Fruit fly (Drosophila melanogaster) whole organism, embryonic: ENCODE data around the gene Polr1B.

Experiments
- CG13624 ChIP-seq: fragments of 200-800 bp; sonication (Bioruptor generic); optimal IDR thresholded peaks from 2 replicates; lab custom pipeline; 2016; ENCODE audit warnings: missing biosample characterization, missing genetic modification characterization
- CG13775 ChIP-seq: fragments of 200-800 bp; sonication (Bioruptor generic); optimal IDR thresholded peaks from 3 replicates; lab custom pipeline; 2017; ENCODE audit warnings: missing biosample characterization, mild to moderate bottlenecking, missing genetic modification characterization
- CG15696 ChIP-seq: fragments of 200-800 bp; sonication (Bioruptor generic); optimal IDR thresholded peaks from 2 replicates; lab custom pipeline; 2019; ENCODE audit warnings: missing biosample characterization, mild to moderate bottlenecking, missing genetic modification characterization, moderate library complexity
- CG1603 ChIP-seq: fragments of 200-800 bp; sonication (Bioruptor generic); optimal IDR thresholded peaks from 2 replicates; lab custom pipeline; 2019; ENCODE audit warnings: missing biosample characterization, mild to moderate bottlenecking, missing genetic modification characterization, moderate library complexity
- CG16779 ChIP-seq: fragments of 200-800 bp; sonication (Bioruptor generic); IDR thresholded peaks from 2 replicates; pipeline ENCODE4 v1.3.6; 2022; ENCODE audit warnings: missing biosample characterization, missing genetic modification characterization
- CG17385 ChIP-seq: fragments of 200-800 bp; sonication (Bioruptor generic); optimal IDR thresholded peaks from 3 replicates; lab custom pipeline; 2018; ENCODE audit warnings: missing biosample characterization, mild to moderate bottlenecking, missing genetic modification characterization
- CG17802 ChIP-seq: fragments of 200-800 bp; sonication (Bioruptor generic); optimal IDR thresholded peaks from 2 replicates; lab custom pipeline; 2018; ENCODE audit warnings: missing biosample characterization, mild to moderate bottlenecking, missing genetic modification characterization, moderate library complexity
- CG18262 ChIP-seq: fragments of 200-800 bp; optimal IDR thresholded peaks from 3 replicates; lab custom pipeline; 2019; ENCODE audit warnings: missing biosample characterization, mild to moderate bottlenecking, missing genetic modification characterization, moderate library complexity
- CG2116 ChIP-seq: fragments of 200-800 bp; sonication (Bioruptor generic); optimal IDR thresholded peaks from 3 replicates; lab custom pipeline; 2018; ENCODE audit warnings: missing biosample characterization, mild to moderate bottlenecking, missing genetic modification characterization
- CG2889 ChIP-seq: fragments of 200-800 bp; sonication (Bioruptor generic); IDR thresholded peaks from 3 replicates; pipeline ENCODE4 v1.3.6; 2022; ENCODE audit warnings: missing biosample characterization, missing genetic modification characterization
- CG30431 ChIP-seq: fragments of 200-800 bp; sonication (Bioruptor generic); optimal IDR thresholded peaks from 2 replicates; lab custom pipeline; 2017; ENCODE audit warnings: missing biosample characterization, missing genetic modification characterization
- CG31224 ChIP-seq: fragments of 200-800 bp; sonication (Bioruptor generic); IDR thresholded peaks from 2 replicates; pipeline ENCODE4 v1.3.6; 2022; ENCODE audit warnings: missing biosample characterization, missing genetic modification characterization
- CG32767 ChIP-seq: fragments of 200-800 bp; sonication (Bioruptor generic); IDR thresholded peaks from 2 replicates; pipeline ENCODE4 v1.3.6; 2022; ENCODE audit warnings: missing biosample characterization, missing genetic modification characterization
- CG3281 ChIP-seq: fragments of 200-800 bp; sonication (Bioruptor generic); optimal IDR thresholded peaks from 3 replicates; lab custom pipeline; 2017; ENCODE audit warnings: missing biosample characterization, mild to moderate bottlenecking, missing genetic modification characterization
- CG6854 ChIP-seq: fragments of 200-800 bp; sonication (Bioruptor generic); optimal IDR thresholded peaks from 3 replicates; lab custom pipeline; 2017; ENCODE audit warnings: missing biosample characterization, mild to moderate bottlenecking, missing genetic modification characterization
- CG7357 ChIP-seq: fragments of 200-800 bp; sonication (Bioruptor generic); IDR thresholded peaks from 3 replicates; pipeline ENCODE4 v1.3.6; 2022; ENCODE audit warnings: missing biosample characterization, missing genetic modification characterization
- CG8359 ChIP-seq: fragments of 200-800 bp; sonication (Bioruptor generic); optimal IDR thresholded peaks from 2 replicates; lab custom pipeline; 2017; ENCODE audit warnings: missing biosample characterization, mild to moderate bottlenecking, missing genetic modification characterization, borderline replicate concordance
- CTCF ChIP-seq: fragments of 200-800 bp; sonication (Bioruptor generic); optimal IDR thresholded peaks from 2 replicates; lab custom pipeline; 2017; ENCODE audit warnings: missing biosample characterization, mild to moderate bottlenecking, missing genetic modification characterization, moderate library complexity
- Dll ChIP-seq: fragments of 200-800 bp; sonication (Bioruptor generic); IDR thresholded peaks from 4 replicates; pipeline ENCODE4 v1.3.6; 2022; ENCODE audit warnings: missing biosample characterization, missing genetic modification characterization; ENCODE audit not compliant: partially characterized antibody
- Drgx ChIP-seq: fragments of 200-800 bp; sonication (Bioruptor generic); IDR thresholded peaks from 2 replicates; pipeline ENCODE4 v1.3.6; 2022; ENCODE audit warnings: missing biosample characterization, missing genetic modification characterization
- HLH4C ChIP-seq: fragments of 200-800 bp; sonication (Bioruptor generic); IDR thresholded peaks from 3 replicates; pipeline ENCODE4 v1.3.6; 2022; ENCODE audit warnings: missing biosample characterization, missing genetic modification characterization; ENCODE audit not compliant: partially characterized antibody
- HLH54F ChIP-seq: fragments of 200-800 bp; sonication (Bioruptor generic); optimal IDR thresholded peaks from 3 replicates; lab custom pipeline; 2016; ENCODE audit warnings: missing biosample characterization, missing genetic modification characterization
- Hr3 ChIP-seq: fragments of 200-800 bp; sonication (Bioruptor generic); optimal IDR thresholded peaks from 3 replicates; lab custom pipeline; 2016; ENCODE audit warnings: missing biosample characterization, missing genetic modification characterization
- Lhr ChIP-seq: fragments of 200-800 bp; sonication (Bioruptor generic); optimal IDR thresholded peaks from 3 replicates; lab custom pipeline; 2017; ENCODE audit warnings: mild to moderate bottlenecking, missing biosample characterization, missing genetic modification reagents, missing genetic modification characterization
- MBD-R2 ChIP-seq: fragments of 200-800 bp; sonication (Bioruptor generic); IDR thresholded peaks from 2 replicates; pipeline ENCODE4 v1.3.6; 2022; ENCODE audit warnings: missing biosample characterization, missing genetic modification characterization
- Max ChIP-seq: fragments of 200-800 bp; sonication (Bioruptor generic); optimal IDR thresholded peaks from 2 replicates; lab custom pipeline; 2016; ENCODE audit warnings: missing biosample characterization, mild to moderate bottlenecking, missing genetic modification characterization
- Med ChIP-seq: fragments of 200-800 bp; sonication (Bioruptor generic); peaks from one replicate; lab custom pipeline; 2016; ENCODE audit warnings: missing biosample characterization, missing genetic modification characterization, mild to moderate bottlenecking, inconsistent platforms, moderate library complexity
- NfI ChIP-seq: fragments of 200-800 bp; sonication (Bioruptor generic); optimal IDR thresholded peaks from 3 replicates; lab custom pipeline; 2018; ENCODE audit warnings: missing biosample characterization, mild to moderate bottlenecking, missing genetic modification characterization, moderate library complexity
- Poxn ChIP-seq: fragments of 200-800 bp; sonication (Bioruptor generic); IDR thresholded peaks from 2 replicates; pipeline ENCODE4 v1.3.6; 2022; ENCODE audit warnings: missing biosample characterization, missing genetic modification characterization
- Rx ChIP-seq: fragments of 200-800 bp; sonication (Bioruptor generic); IDR thresholded peaks from 2 replicates; pipeline ENCODE4 v1.3.6; 2022; ENCODE audit warnings: missing biosample characterization, missing genetic modification characterization
- Stat92E ChIP-seq, 3 experiments: fragments of >200 bp in 2 of 3; fragments of 200-800 bp in 1 of 3; sonication (Bioruptor generic) in 1 of 3; optimal IDR thresholded peaks; 2 replicates each; lab custom pipeline; 2017 to 2019; ENCODE audit warnings: missing biosample characterization in 3 of 3, missing genetic modification characterization in 3 of 3, mild to moderate bottlenecking in 1 of 3, moderate library complexity in 1 of 3
- Usf ChIP-seq: fragments of 200-800 bp; sonication (Bioruptor generic); optimal IDR thresholded peaks from 2 replicates; lab custom pipeline; 2017; ENCODE audit warnings: missing genotype, missing biosample characterization, missing genetic modification characterization
- Vsx1 ChIP-seq: fragments of 200-800 bp; sonication (Bioruptor generic); optimal IDR thresholded peaks from 2 replicates; lab custom pipeline; 2017; ENCODE audit warnings: missing biosample characterization, mild to moderate bottlenecking, missing genetic modification characterization, missing genetic modification reagents
- bbx ChIP-seq: fragments of 200-800 bp; sonication (Bioruptor generic); IDR thresholded peaks from 2 replicates; pipeline ENCODE4 v1.3.6; 2022; ENCODE audit warnings: missing biosample characterization, missing genetic modification characterization; ENCODE audit not compliant: partially characterized antibody
- chinmo ChIP-seq: fragments of 200-800 bp; sonication (Bioruptor generic); IDR thresholded peaks from 4 replicates; pipeline ENCODE4 v1.3.6; 2022; ENCODE audit warnings: missing biosample characterization, missing genetic modification characterization; ENCODE audit not compliant: partially characterized antibody
- chm ChIP-seq: fragments of 200-800 bp; sonication (Bioruptor generic); IDR thresholded peaks from 2 replicates; pipeline ENCODE4 v1.3.6; 2022; ENCODE audit warnings: missing biosample characterization, missing genetic modification characterization
- chn ChIP-seq: fragments of 200-800 bp; sonication (Bioruptor generic); optimal IDR thresholded peaks from 2 replicates; lab custom pipeline; 2016; ENCODE audit warnings: missing biosample characterization, missing genetic modification characterization
- crc ChIP-seq: fragments of 200-800 bp; sonication (Bioruptor generic); optimal IDR thresholded peaks from 2 replicates; lab custom pipeline; 2016; ENCODE audit warnings: missing biosample characterization, missing genetic modification characterization
- fd64A ChIP-seq: fragments of 200-800 bp; sonication (Bioruptor generic); optimal IDR thresholded peaks from 3 replicates; lab custom pipeline; 2018; ENCODE audit warnings: missing biosample characterization, mild to moderate bottlenecking, missing genetic modification characterization
- fd96Cb ChIP-seq: fragments of 200-800 bp; sonication (Bioruptor generic); optimal IDR thresholded peaks from 2 replicates; lab custom pipeline; 2018; ENCODE audit warnings: missing biosample characterization, mild to moderate bottlenecking, missing genetic modification characterization, moderate library complexity
- gsb-n ChIP-seq: fragments of 200-800 bp; sonication (Bioruptor generic); optimal IDR thresholded peaks from 3 replicates; lab custom pipeline; 2018; ENCODE audit warnings: missing biosample characterization, mild to moderate bottlenecking, missing genetic modification characterization
- inv ChIP-seq: fragments of 200-800 bp; sonication (Bioruptor generic); IDR thresholded peaks from 2 replicates; pipeline ENCODE4 v1.3.6; 2022; ENCODE audit warnings: missing biosample characterization, missing genetic modification characterization; ENCODE audit not compliant: partially characterized antibody
- nau ChIP-seq: fragments of 200-800 bp; sonication (Bioruptor generic); optimal IDR thresholded peaks from 3 replicates; lab custom pipeline; 2017; ENCODE audit warnings: missing biosample characterization, mild to moderate bottlenecking, missing genetic modification characterization, missing genetic modification reagents
- nmo ChIP-seq: fragments of 200-800 bp; sonication (Bioruptor generic); optimal IDR thresholded peaks from 2 replicates; lab custom pipeline; 2018; ENCODE audit warnings: missing biosample characterization, mild to moderate bottlenecking, missing genetic modification characterization, moderate library complexity
- nom ChIP-seq: fragments of 200-800 bp; sonication (Bioruptor generic); optimal IDR thresholded peaks from 2 replicates; lab custom pipeline; 2017; ENCODE audit warnings: missing biosample characterization, missing genetic modification characterization, mild to moderate bottlenecking, moderate library complexity, missing genetic modification reagents
- phol ChIP-seq: fragments of 200-800 bp; sonication (Bioruptor generic); optimal IDR thresholded peaks from 3 replicates; lab custom pipeline; 2018; ENCODE audit warnings: missing biosample characterization, mild to moderate bottlenecking, missing genetic modification characterization, moderate library complexity
- sd ChIP-seq: fragments of 200-800 bp; sonication (Bioruptor generic); optimal IDR thresholded peaks from 3 replicates; lab custom pipeline; 2018; ENCODE audit warnings: missing biosample characterization, mild to moderate bottlenecking, missing genetic modification characterization, moderate library complexity
- tgo ChIP-seq: fragments of 200-800 bp; sonication (Bioruptor generic); IDR thresholded peaks from 3 replicates; pipeline ENCODE4 v1.3.6; 2022; ENCODE audit warnings: missing biosample characterization, missing genetic modification characterization
- usp ChIP-seq: fragments of >200 bp; optimal IDR thresholded peaks from 2 replicates; lab custom pipeline; 2017; ENCODE audit warnings: missing biosample characterization, missing genetic modification characterization
- zf30C ChIP-seq: fragments of 200-800 bp; sonication (Bioruptor generic); optimal IDR thresholded peaks from 3 replicates; lab custom pipeline; 2018; ENCODE audit warnings: missing biosample characterization, mild to moderate bottlenecking, missing genetic modification characterization
- zfh2 ChIP-seq: fragments of 200-800 bp; sonication (Bioruptor generic); optimal IDR thresholded peaks from 2 replicates; lab custom pipeline; 2016; ENCODE audit warnings: missing biosample characterization, missing genetic modification characterization

Gene Polr1B

dm6 chr2L:452872-453271, 48.8 kb downstream of the Polr1B start, which contains the start of the genes crq and shv (continued):
- peak; percentile 40; the same call in 1 of the 4 replicates for TF ChIP-seq Dll
- TF ChIP-seq Max (GFP tag; lab: Kevin White, UChicago) = no peak
- no peak for TF ChIP-seq CG16779 (GFP tag; lab: Robert Waterston, UW)
- TF ChIP-seq HLH54F (GFP tag; lab: Kevin White, UChicago) = no peak
- no peak for TF ChIP-seq CG30431 (GFP tag; lab: Kevin White, UChicago)
- TF ChIP-seq fd64A = no peak
- no peak for TF ChIP-seq Rx (GFP tag; lab: Robert Waterston, UW)
- no peak for TF ChIP-seq chm (GFP tag; lab: Robert Waterston, UW)
- TF ChIP-seq fd96Cb (tag; lab: Kevin White, UChicago) = no peak
- no peak for TF ChIP-seq HLH4C (GFP tag; lab: Robert Waterston, UW)
- no peak for TF ChIP-seq CG2889 (GFP tag; lab: Robert Waterston, UW)
- no peak for TF ChIP-seq CG32767
- peak; percentile 8 for TF ChIP-seq nmo (GFP tag; lab: Kevin White, UChicago)
- TF ChIP-seq usp (GFP tag; lab: Kevin White, UChicago) = no peak
- TF ChIP-seq Lhr = peak; percentile 84
- TF ChIP-seq Poxn (GFP tag; lab: Robert Waterston, UW) = no peak
- no peak for TF ChIP-seq tgo (GFP tag; lab: Robert Waterston, UW)
- no peak for TF ChIP-seq chinmo (GFP tag; lab: Robert Waterston, UW)
- no peak; the same call in 1 of the 2 replicates for TF ChIP-seq bbx
- TF ChIP-seq CG15696 = no peak
- TF ChIP-seq zf30C = peak; percentile 15
- TF ChIP-seq Drgx (GFP tag; lab: Robert Waterston, UW) = no peak
- TF ChIP-seq zfh2 = no peak
- peak; percentile 0 for TF ChIP-seq phol (tag; lab: Kevin White, UChicago)
- no peak for TF ChIP-seq CG17385 (GFP tag; lab: Kevin White, UChicago)
- TF ChIP-seq chn (GFP tag; lab: Kevin White, UChicago) = no peak
- TF ChIP-seq sd = no peak
- TF ChIP-seq CG8359 = no peak
- peak; percentile 95 for TF ChIP-seq MBD-R2 (GFP tag; lab: Robert Waterston, UW)
- no peak for TF ChIP-seq nom (GFP tag; lab: Kevin White, UChicago)
- TF ChIP-seq CG3281 (GFP tag; lab: Kevin White, UChicago) = no peak
- TF ChIP-seq CG2116 (GFP tag; lab: Kevin White, UChicago) = peak; percentile 42
- no peak for TF ChIP-seq CG1603
- TF ChIP-seq gsb-n (tag; lab: Kevin White, UChicago) = no peak
- TF ChIP-seq CTCF (GFP tag; lab: Kevin White, UChicago) = peak; percentile 14
- no peak for TF ChIP-seq Usf (GFP tag; lab: Kevin White, UChicago)
- TF ChIP-seq CG13624 = no peak
- no peak for TF ChIP-seq CG7357 (GFP tag; lab: Robert Waterston, UW)
- no peak for TF ChIP-seq Vsx1 (GFP tag; lab: Kevin White, UChicago)
- TF ChIP-seq CG18262 (tag; lab: Kevin White, UChicago) = no peak
- no peak for TF ChIP-seq CG31224 (GFP tag; lab: Robert Waterston, UW)
- TF ChIP-seq CG17802 = no peak
- peak; percentile 72 for TF ChIP-seq Med (GFP tag; lab: Kevin White, UChicago)
- TF ChIP-seq CG13775 (GFP tag; lab: Kevin White, UChicago) = no peak
- TF ChIP-seq Hr3 (GFP tag; lab: Kevin White, UChicago) = no peak
- no peak for TF ChIP-seq nau
- TF ChIP-seq CG6854 = no peak
- no peak for TF ChIP-seq inv (GFP tag; lab: Robert Waterston, UW)
- no peak for TF ChIP-seq crc (GFP tag; lab: Kevin White, UChicago)
- TF ChIP-seq Stat92E (GFP tag; optimal IDR thresholded peaks at IDR 0.05; lab: Kevin White, UChicago) = peak in 1 of 3 experiments; percentile 46
- no peak for TF ChIP-seq NfI (GFP tag; lab: Kevin White, UChicago)
